Fruit fly (Drosophila melanogaster): ENCODE results near the gene CG34126.

Gene CG34126

DNA sequence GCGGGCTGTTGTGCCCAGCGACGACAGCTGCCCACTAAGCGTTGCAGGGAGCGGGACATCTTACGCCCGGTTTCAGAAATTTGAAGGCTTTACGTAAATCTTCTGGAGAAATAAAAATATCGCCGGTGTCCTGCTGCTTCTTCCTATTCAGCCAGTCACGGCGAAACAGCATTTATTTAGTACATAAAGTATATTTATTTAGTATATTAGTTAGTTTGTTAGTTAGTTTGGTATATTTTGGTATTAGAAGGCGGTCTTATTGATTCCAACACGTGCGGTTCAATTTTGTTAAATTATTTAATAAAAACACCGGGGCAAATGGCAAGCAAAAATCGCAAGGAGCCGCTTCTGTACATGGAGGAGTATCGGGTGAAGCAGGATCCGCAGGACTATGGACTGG lies 12.6 kb upstream of the CG34126 start, which contains the start of the genes Scox and Polr1C:
Gene Scox, minus strand, starts transcription at position 169 of the 400 bp plus-strand sequence.
Gene Polr1C, plus strand, starts transcription at position 238 of the 400 bp plus-strand sequence.
- TF ChIP-seq CTCF (optimal IDR thresholded peaks at IDR 0.05) (no peak), CG8478 (optimal IDR thresholded peaks at IDR 0.05) (no peak)

DNA sequence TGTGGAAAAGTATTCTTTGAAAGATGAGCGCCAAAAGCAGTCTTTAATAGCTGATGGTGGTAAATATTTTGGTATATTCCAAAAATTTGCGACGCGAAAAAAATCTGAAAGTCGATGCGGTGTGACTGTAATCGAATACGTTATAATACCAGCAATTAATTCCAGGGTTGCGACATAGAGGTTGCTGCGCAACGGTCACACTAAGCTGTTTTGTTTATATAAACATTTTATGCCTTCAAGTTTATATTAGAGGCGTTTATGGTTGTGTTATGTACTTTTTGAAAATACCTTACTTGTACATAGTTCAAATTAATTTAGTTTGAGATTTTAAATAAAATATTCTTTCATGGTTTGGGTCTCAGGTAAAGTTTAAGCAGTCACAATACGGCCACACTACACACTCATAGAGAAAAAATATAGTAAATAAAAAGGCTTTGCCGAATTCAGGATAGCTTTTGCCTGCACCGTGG lies 10.1 kb upstream of the CG34126 start, which contains the start of gene CG14043:
Gene CG14043, plus strand, starts transcription at position 374 of the 470 bp plus-strand sequence.
- no peak for TF ChIP-seq CG8478 (optimal IDR thresholded peaks at IDR 0.05)
- TF ChIP-seq CTCF (optimal IDR thresholded peaks at IDR 0.05), result peak in 1 of 2 experiments; percentile 16

DNA sequence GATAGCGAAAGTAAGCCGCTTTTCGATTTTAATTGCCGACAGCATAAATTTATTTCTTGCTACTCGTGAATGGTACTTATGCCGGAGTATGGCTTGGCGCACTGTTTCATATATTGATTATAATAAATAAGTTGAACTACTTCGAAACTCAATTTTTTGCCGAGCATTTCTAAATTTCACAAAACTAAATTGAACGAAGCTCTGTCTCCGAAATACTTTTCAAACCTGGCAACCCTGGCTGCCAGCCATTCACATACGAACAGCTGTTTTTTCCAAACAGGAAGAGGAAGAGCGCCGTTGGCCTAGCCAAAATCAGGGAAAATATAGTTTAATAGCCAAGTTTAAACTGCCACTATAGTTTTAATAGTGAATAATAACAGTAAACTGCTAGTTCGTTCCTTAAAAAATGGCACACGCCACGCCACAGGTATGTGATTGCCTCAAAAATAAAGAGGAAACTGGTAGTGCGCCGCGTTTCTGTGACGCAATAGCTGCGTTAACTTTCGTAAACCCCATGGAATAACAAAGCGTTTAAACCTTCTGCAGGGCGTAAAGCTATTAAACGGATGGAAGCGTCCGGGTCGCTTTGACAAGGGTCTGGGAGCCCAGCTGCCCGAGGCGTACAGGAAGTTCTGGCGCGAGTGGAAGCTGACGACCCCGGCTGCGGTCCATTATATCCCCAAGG lies 7.5 kb upstream of the CG34126 start, which contains the start of gene mRpL28:
Gene mRpL28, plus strand, starts transcription at position 246 of the 685 bp plus-strand sequence.
- no peak for TF ChIP-seq CTCF (optimal IDR thresholded peaks at IDR 0.05)
- TF ChIP-seq CG8478 (optimal IDR thresholded peaks at IDR 0.05), result no peak

DNA sequence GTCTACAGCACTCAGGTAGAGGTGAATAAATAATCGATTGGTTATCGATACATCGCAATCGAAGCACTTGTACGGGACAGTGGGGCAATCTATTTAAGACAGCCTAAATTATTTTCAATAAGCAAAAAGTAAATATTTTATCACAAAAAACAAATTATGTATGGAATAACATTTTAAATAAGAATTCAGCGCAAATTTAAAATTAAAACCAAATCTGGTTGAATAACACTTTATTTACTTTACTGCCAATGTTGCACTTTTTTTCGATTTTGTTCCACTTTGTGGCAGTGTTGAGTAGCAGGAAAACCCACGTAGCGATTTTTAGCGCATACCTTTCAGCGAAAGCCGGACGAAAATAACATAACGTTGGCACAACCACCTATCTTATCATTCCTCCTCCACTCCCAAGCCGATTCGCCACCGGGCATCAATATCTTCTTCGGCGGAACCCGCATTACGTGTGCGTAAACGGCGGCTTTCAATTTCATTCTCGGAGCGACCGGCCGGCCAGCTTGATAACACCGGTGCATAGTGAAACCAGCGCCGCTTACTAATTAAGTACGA lies 4.3 kb upstream of the CG34126 start, which contains the start of the genes Gmd and CG3792:
Gene Gmd, minus strand, starts transcription at position 36 of the 564 bp plus-strand sequence.
Gene CG3792, plus strand, starts transcription at position 325 of the 564 bp plus-strand sequence.
- no peak for TF ChIP-seq CG8478 (optimal IDR thresholded peaks at IDR 0.05)
- TF ChIP-seq CTCF (optimal IDR thresholded peaks at IDR 0.05), result no peak

DNA sequence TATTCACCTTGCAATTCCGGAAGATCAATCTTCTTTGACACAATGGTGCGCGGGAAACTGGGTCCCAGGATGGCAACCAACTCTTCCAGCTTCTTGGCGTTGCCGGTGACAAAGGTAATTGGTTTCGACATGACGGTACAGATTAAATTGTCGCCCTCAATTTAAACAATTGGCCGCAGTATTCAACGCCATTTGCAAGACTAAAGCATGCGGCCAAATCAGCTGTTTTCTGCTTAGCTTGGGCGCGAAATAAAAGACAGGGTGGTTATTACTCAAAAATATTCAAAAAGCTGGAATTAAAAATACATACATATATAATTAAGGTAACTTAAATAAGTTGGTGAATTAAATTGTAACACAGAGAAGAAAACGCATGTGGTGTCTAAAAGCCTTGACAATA lies 2.3 kb upstream of the CG34126 start, which contains the start of gene CG8891:
Gene CG8891, minus strand, starts transcription at position 242 of the 400 bp plus-strand sequence.
- TF ChIP-seq CG8478 (optimal IDR thresholded peaks at IDR 0.05) (no peak), CTCF (optimal IDR thresholded peaks at IDR 0.05) (no peak)

DNA sequence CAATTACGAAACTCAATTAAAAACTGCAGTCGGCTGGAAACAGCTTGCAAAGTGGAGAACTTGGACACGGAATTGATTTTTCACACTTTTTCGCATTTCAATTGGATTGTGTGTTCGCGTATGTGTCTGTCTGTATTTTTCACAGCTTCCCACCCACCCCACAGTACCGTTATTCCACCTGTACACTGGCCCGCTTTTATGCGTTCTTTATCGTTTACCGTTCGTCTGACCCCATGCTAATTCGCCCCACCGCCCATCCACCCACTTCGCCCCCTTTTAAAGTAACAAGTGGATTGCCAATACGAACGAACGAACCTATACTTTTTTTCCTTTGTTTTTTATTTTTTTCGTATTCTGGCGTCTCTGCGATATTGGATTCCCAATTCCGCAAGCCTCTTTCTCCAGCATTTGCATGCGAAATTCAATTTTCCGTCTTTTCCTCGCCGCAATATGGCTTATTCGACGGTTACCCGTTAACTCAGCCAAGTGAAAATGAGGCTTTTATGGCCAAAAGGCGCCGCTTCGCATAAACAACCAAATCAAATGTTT lies 758 bp downstream of the CG34126 start:
- TF ChIP-seq CG8478 (optimal IDR thresholded peaks at IDR 0.05) (no peak), CTCF (optimal IDR thresholded peaks at IDR 0.05) (no peak)

DNA sequence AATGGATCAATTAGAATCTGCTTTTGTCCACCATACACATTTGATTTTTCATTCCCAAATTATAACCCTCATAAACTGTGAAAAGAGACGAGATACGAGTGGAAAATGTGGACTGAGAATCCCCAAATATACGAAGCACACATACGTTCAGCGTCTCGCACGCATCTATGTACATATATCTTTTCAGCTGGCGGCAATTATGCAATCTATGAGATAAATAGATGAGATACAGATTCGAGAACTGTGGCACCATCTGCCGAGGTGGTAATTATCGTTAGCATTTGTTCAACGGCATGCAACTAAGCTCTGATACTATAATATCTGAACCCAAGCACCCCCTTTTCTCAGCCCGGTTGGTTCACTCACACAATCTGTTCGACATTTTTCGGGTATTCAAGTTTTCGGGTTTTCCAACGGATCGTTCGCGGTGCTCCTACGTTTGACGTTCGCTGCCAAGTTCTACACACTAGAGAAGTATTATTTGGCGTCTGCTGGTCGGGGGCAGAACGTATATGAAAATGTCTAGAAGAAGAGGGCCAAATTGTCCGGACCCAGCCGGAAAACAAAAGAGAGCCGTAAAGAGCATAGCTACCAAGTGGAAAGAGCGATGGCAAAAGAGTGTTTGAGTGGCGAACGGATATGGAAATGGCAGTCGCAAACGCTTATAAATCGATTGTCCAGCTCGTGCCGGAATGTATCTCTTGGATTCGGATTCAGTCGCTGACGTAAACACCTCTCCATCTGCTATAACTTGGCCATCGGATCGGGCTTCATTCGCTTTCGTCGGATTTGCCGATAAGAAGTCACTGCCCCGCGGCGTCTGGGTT lies 13.8 kb downstream of the CG34126 start:
- TF ChIP-seq CTCF (optimal IDR thresholded peaks at IDR 0.05) (no peak), CG8478 (optimal IDR thresholded peaks at IDR 0.05) (no peak)

DNA sequence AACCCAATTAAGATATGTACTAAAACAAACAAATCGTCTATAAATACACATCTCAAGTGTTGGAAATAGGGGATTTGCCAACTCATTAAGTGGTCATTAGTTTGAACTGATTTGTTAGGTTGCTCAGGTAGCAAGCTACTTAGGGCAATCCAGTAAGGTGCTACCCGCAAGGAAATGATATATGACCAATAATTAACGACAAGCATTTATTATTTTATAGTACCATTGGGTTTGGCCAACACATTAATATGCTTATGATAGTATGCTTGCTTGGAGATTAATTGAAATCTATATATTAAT lies 14.4 kb downstream of the CG34126 start:
- TF ChIP-seq CG8478 (optimal IDR thresholded peaks at IDR 0.05) (no peak), CTCF (optimal IDR thresholded peaks at IDR 0.05) (no peak)

- no peak for TF ChIP-seq CTCF (optimal IDR thresholded peaks at IDR 0.05)
- TF ChIP-seq CG8478 (optimal IDR thresholded peaks at IDR 0.05), result no peak
Measured at dm6 chr2L:4996283-4996922, 15.0 kb downstream of the CG34126 start.

DNA sequence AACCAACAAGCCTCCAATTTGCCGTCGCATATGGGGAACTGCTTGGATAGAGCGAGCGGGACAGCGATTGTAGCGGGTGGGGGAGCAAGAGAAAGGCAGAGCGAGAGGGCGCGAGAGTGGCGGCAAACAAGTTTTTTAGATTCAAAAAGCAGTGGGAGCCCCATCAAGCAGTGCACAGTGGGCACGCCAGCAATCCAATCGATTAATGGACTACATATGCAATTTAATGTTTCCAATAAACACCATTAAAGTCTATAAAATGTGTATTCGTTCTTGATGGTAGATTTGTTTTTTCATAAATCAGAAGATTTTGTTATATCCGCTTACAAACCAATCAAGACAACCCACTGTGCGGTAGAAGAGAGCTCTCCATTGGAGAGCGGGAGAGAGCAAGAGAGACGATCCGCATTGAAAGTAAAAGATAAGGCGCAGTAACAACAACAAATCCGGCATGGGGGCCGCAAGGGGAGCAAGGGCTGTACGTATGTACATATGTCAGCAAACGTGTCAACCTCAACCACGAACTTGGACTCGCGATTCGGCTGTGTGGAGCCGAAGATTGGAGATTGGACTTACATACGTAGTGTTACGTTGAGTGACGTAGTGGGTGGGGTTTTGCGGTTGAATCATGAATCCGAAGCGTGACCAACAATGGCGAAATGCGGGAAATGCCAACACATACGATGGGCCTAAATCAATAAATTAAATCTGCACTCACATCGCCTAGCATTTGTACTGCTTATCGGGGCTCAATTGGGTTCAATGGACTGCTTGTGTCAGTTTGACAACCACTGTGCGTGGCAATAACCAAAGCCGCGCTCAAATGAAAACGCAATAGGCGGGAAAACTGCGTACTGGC lies 16.2 kb downstream of the CG34126 start:
- TF ChIP-seq CTCF (optimal IDR thresholded peaks at IDR 0.05), result peak; percentile 40 to 43
- no peak for TF ChIP-seq CG8478 (optimal IDR thresholded peaks at IDR 0.05)

dm6 chr2L:4998260-4998560 lies 16.8 kb downstream of the CG34126 start:
- no peak for TF ChIP-seq CTCF (optimal IDR thresholded peaks at IDR 0.05)
- TF ChIP-seq CG8478 (optimal IDR thresholded peaks at IDR 0.05), result no peak

dm6 chr2L:4998571-4999191 lies 17.3 kb downstream of the CG34126 start:
- TF ChIP-seq CG8478 (optimal IDR thresholded peaks at IDR 0.05), result no peak
- TF ChIP-seq CTCF (optimal IDR thresholded peaks at IDR 0.05), result no peak

- TF ChIP-seq CG8478 (optimal IDR thresholded peaks at IDR 0.05), result no peak
- TF ChIP-seq CTCF (optimal IDR thresholded peaks at IDR 0.05), result no peak
Measured at dm6 chr2L:4999389-5000032, 18.1 kb downstream of the CG34126 start.
